Worm (Caenorhabditis elegans): ENCODE data around the gene Y54G2A.41.
"Not testable (repeated sequence)": the region's sequence is repeated elsewhere in the genome, so short reads cannot be mapped to it uniquely, and the experiment has no call there.

Y54G2A.41 gene

ce11 chrIV:2751568-2751967 is at the start of gene Y54G2A.41:
Gene Y54G2A.41 (plus strand): TSS chrIV:2751868.
- no peak for TF ChIP-seq unc-62 (GFP tag; optimal IDR thresholded peaks at IDR 0.05)

DNA sequence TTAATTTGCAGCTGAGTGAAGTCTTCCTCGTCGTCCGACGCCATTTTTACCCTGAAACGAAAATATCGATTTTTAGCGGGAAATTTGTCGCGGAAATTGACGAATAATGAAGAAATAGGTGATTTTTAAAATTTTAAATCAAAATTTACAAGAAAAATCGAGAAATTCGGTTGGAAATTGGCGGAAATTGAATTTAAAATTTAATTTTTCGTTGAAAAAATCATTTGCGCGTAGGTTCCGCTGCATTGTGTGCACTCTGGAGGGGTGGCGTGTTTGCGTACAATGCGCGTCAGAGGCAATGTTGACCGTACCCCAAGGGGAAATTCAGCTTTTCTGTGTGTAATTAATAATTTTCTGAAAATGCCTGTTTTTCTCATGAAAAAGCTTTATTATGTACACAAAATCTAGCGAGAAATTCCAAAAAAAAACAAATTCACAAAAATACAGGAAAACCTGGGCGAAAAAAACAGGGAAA is 47.7 kb upstream of the Y54G2A.41 start, which contains the start of gene Y94H6A.5:
Gene Y94H6A.5 (minus strand): TSS at position 51 of the 475 bp plus-strand sequence.
- no peak for TF ChIP-seq unc-62 (GFP tag; optimal IDR thresholded peaks at IDR 0.05)

DNA sequence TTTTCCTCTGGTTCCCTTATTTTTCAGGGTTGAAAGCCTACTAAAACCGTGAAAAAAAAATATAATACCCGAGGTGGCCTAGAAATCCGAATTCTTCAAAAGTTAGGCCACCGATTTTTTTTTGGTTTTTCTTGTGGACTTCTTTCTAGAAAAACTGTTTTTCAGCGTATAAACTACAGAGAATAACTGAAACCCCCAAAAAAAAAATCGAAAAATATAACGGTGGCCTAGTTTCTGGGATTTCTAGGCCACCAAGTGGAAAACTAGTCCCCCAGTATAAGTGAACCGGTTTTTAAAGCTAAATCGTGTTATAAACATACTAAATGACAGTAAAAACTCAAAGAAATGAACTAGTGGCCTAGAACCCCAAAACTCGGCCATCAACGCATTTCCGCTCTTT is 46.0 kb upstream of the Y54G2A.41 start:
- no peak for TF ChIP-seq unc-62 (GFP tag; optimal IDR thresholded peaks at IDR 0.05)

- no peak for TF ChIP-seq unc-62 (GFP tag; optimal IDR thresholded peaks at IDR 0.05)
Observed at ce11 chrIV:2707012-2707411, 44.7 kb upstream of the Y54G2A.41 start, which contains the start of gene ubc-8. Gene ubc-8 (minus strand): TSS chrIV:2707238.

DNA sequence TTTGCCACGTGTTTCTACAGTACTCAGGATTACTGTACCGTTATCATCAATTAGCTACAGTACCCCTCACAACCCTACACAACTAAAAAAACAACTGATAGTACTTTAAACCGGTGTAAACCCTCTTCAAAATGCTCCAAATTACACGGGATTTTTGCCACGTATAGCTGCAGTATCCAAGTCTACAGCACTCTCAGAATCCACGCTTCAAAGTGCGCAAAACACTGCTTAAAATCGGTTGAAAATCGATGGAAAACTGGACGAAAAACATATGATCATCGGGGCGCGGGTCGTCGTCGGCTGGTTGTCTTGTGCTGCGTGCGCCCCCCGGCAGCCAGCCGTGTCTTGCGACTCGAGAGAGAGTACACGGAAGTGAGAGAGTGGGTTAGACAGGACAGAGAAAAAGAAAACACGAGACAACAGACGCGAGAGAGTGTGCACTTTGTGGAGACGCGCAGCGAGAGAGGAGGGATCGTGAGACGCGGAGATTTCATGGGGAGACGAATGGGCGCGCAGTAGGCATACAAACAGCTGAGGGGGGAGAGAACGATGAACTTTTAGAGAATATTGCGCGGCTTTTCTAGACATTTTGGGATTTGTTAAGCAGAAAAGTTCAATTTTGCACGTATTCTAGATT is 43.2 kb upstream of the Y54G2A.41 start:
- no peak for TF ChIP-seq unc-62 (GFP tag; optimal IDR thresholded peaks at IDR 0.05)

DNA sequence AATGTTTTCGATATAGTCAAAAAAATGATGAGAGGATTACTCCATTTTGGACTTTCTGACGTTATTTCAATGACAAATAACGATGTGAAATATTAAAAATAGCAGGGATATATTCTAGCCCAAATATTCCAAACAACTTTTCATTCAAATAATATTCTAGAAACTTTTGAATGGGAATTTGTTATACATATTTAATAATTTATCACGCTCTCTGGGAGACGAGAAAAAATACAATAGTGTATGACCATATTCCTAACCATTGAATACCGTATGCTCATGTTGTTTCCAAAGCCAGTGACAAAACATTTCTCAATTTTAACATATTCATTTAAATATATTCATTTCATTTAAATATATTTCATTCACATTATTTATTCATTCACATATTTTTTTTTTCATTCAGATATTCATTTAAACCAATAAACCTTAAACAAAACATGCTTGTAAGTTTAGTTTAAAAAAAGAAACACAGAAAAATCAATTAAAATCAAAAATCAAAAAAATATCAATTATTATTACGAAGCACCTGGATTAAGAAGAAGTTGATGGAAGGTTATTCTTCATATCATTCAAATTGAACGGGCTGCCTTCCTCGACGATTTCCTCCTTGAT is 42.0 kb upstream of the Y54G2A.41 start:
- TF ChIP-seq unc-62 (GFP tag; optimal IDR thresholded peaks at IDR 0.05): no peak

DNA sequence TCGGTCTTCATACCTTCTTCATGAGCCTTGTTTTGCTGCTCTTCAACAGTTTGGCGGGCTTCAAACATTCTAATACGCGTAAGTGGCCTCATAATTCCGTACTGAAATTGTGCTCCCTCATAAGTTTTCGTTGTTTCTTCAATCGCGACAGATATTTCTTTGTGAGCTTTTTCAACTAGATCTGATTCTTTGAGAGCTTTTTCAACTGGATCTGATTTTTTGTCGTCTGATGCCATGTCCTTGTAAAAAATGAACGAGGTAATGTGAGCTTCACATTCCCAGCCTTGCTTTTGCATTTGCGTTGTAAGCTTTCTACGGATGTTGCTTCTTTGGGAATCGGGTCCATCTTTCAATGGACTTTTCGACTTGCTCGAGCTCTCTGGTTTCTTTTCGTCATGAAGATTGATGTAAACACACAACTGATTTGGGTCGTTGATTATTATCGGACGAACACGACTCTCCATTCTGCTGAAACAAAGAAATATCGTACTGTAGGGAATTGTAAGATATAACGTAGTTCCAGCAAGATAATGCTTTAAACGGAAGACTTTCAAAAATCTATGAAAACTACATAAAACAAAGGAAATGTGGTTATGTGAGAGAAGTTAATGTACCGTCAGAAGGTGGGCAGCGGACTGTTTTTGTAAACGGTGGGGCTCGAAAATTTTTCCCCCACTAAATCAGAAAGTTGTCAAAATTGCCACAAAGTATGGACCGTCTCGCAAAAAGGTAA is 41.3 kb upstream of the Y54G2A.41 start, which contains the start of gene Y94H6A.10:
Gene Y94H6A.10 (minus strand): TSS at position 464 of the 733 bp plus-strand sequence.
- TF ChIP-seq unc-62 (GFP tag; optimal IDR thresholded peaks at IDR 0.05): no peak

ce11 chrIV:2711122-2711669 is 40.5 kb upstream of the Y54G2A.41 start:
- TF ChIP-seq unc-62 (GFP tag; optimal IDR thresholded peaks at IDR 0.05): no peak

DNA sequence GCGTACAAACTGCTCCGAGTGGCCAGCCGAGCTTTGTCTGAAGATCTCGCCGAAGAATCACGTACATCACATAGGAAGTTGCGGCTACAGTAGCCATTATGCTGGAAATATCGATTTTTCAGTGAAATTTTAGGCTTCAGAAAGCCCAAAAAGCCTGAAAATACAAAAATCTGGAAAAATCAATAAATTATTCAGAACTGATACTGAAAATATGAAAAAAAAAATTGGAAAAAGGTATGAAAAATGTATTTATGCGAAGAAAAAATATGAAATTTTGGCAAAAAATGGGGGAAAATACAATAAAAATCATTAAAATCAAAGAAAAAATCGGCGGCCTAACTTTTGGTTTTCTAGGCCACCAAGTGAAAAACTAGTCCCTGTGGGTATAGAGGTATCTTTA is 38.7 kb upstream of the Y54G2A.41 start, which contains the start of gene Y94H6A.12:
Gene Y94H6A.12 (minus strand): TSS at position 101 of the 400 bp plus-strand sequence.
- TF ChIP-seq unc-62 (GFP tag; optimal IDR thresholded peaks at IDR 0.05): no peak

ce11 chrIV:2716474-2716873 is 35.2 kb upstream of the Y54G2A.41 start, which contains the start of gene Y94H6A.7:
Gene Y94H6A.7 (minus strand): TSS chrIV:2716574.
- not testable (repeated sequence) for TF ChIP-seq unc-62 (GFP tag; optimal IDR thresholded peaks at IDR 0.05)

DNA sequence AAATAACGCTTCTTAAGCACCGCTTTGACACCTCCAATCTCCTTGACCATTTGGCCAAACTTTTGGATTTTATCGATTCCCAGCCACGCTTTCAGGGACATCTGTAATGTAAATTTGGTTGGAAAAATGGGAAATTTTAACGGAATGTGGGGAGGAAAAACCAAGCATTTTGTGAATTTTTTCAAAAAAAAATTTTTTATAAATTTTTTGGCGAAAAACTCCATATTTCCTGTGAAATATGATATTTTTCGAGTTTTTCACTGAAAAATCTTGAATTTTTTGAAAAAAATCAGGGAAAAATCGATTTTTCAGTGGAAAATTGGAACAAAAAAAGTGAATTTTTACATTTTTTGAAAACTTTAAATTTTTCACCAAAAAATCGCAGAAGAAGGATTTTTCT is 31.9 kb upstream of the Y54G2A.41 start, which contains the start of gene ndua-12:
Gene ndua-12 (minus strand): TSS at position 101 of the 400 bp plus-strand sequence.
- TF ChIP-seq unc-62 (GFP tag; optimal IDR thresholded peaks at IDR 0.05): not testable (repeated sequence)

ce11 chrIV:2725784-2726183 is 25.9 kb upstream of the Y54G2A.41 start, which contains the start of gene ubxn-2:
Gene ubxn-2 (minus strand): TSS chrIV:2725819.
- no peak for TF ChIP-seq unc-62 (GFP tag; optimal IDR thresholded peaks at IDR 0.05)

- no peak for TF ChIP-seq unc-62 (GFP tag; optimal IDR thresholded peaks at IDR 0.05)
Observed at ce11 chrIV:2729957-2730356, 21.7 kb upstream of the Y54G2A.41 start, which contains the start of gene Y94H6A.2. Gene Y94H6A.2 (plus strand): TSS chrIV:2730292.

- no peak for TF ChIP-seq unc-62 (GFP tag; optimal IDR thresholded peaks at IDR 0.05)
Observed at ce11 chrIV:2734675-2735074, 17.0 kb upstream of the Y54G2A.41 start.

ce11 chrIV:2736575-2736974 is 15.1 kb upstream of the Y54G2A.41 start:
- no peak for TF ChIP-seq unc-62 (GFP tag; optimal IDR thresholded peaks at IDR 0.05)

DNA sequence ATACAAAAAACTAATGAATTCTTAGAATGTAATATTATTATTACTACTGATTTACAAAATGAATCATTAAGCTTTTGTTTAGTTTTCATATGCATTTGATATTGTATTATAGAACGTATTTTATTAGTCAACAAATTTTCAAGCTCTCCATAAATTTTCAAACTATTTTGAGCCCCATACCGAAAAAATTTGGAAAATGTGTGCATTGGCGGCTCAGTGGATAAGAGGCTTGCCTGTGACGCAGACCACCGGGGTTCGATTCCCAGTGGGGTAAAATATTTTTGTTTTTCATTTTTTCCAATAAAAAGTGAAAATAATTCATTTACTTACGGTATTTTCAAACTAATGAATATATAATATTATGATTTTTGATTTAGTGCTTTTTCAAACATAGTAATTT is 13.2 kb upstream of the Y54G2A.41 start:
- no peak for TF ChIP-seq unc-62 (GFP tag; optimal IDR thresholded peaks at IDR 0.05)

All from whole organism, dauer.